Worm (Caenorhabditis elegans) whole organism, young adult: ENCODE data around the gene Y39G8B.13.
A peak's percentile ranks its signal among the peaks of the same experiment; 100 is the strongest.

Source experiments
- B0336.3 ChIP-seq: fragments of 200-800 bp; sonication (Bioruptor generic); IDR thresholded peaks from 2 replicates; pipeline ENCODE4 v1.3.6; 2022; ENCODE audit warnings: missing genetic modification characterization, missing compliant biosample characterization
- C06A6.2 ChIP-seq: fragments of 200-800 bp; sonication (Bioruptor generic); conservative IDR thresholded peaks from 2 replicates; pipeline ENCODE4 v1.3.6; 2022; ENCODE audit warnings: missing genetic modification characterization, missing compliant biosample characterization
- D2030.7 ChIP-seq: fragments of 200-800 bp; sonication (Bioruptor generic); IDR thresholded peaks from 2 replicates; pipeline ENCODE4 v1.3.6; 2022; ENCODE audit warnings: missing genetic modification reagents, missing genetic modification characterization, missing compliant biosample characterization
- F10E7.11 ChIP-seq: sonication (generic microtip); optimal IDR thresholded peaks from 2 replicates; lab custom pipeline; 2017; ENCODE audit warnings: mild to moderate bottlenecking, missing genetic modification characterization, moderate library complexity, missing compliant biosample characterization
- F39B2.1 ChIP-seq: fragments of 200-800 bp; sonication (Bioruptor generic); IDR thresholded peaks from 2 replicates; pipeline ENCODE4 v1.3.6; 2022; ENCODE audit warnings: missing genetic modification reagents, missing genetic modification characterization, missing compliant biosample characterization
- F57A8.1 ChIP-seq: fragments of 200-800 bp; sonication (Bioruptor generic); optimal IDR thresholded peaks from 2 replicates; lab custom pipeline; 2018; ENCODE audit warnings: mild to moderate bottlenecking, missing genetic modification characterization, moderate library complexity, missing compliant biosample characterization
- Y53G8AR.9 ChIP-seq: fragments of 200-800 bp; sonication (Bioruptor generic); conservative IDR thresholded peaks from 2 replicates; pipeline ENCODE4 v1.3.6; 2022; ENCODE audit warnings: missing genetic modification reagents, missing genetic modification characterization, missing compliant biosample characterization
- Y56A3A.18 ChIP-seq: fragments of 200-800 bp; sonication (Bioruptor generic); IDR thresholded peaks from 2 replicates; pipeline ENCODE4 v1.3.6; 2022; ENCODE audit warnings: missing genetic modification reagents, missing genetic modification characterization, missing compliant biosample characterization
- Y95B8A.8 ChIP-seq: fragments of 200-800 bp; sonication (Bioruptor generic); IDR thresholded peaks from 2 replicates; pipeline ENCODE4 v1.3.6; 2022; ENCODE audit warnings: missing genetic modification reagents, missing genetic modification characterization, missing compliant biosample characterization
- ama-1 ChIP-seq, 3 experiments: fragments of 150-350 bp in 1 of 3; sonication (generic microtip) in 2 of 3; optimal IDR thresholded peaks; 2 replicates each; lab custom pipeline; 2014 to 2018; ENCODE audit warnings: missing biosample characterization in 2 of 3, missing genetic modification characterization in 2 of 3, missing genetic modification reagents in 2 of 3
- aptf-3 ChIP-seq: fragments of 200-800 bp; sonication (Bioruptor generic); IDR thresholded peaks from 2 replicates; pipeline ENCODE4 v1.3.6; 2022; ENCODE audit warnings: missing genetic modification characterization, missing compliant biosample characterization
- athp-1 ChIP-seq: sonication (generic microtip); optimal IDR thresholded peaks from 2 replicates; lab custom pipeline; 2017; ENCODE audit warnings: mild to moderate bottlenecking, missing genetic modification characterization, missing compliant biosample characterization
- attf-5 ChIP-seq: fragments of 200-800 bp; sonication (Bioruptor generic); optimal IDR thresholded peaks from 2 replicates; lab custom pipeline; 2018; ENCODE audit warnings: mild to moderate bottlenecking, missing genetic modification characterization, missing compliant biosample characterization
- attf-6 ChIP-seq: fragments of 200-800 bp; sonication (Bioruptor generic); IDR thresholded peaks from 2 replicates; pipeline ENCODE4 v1.3.6; 2022; ENCODE audit warnings: missing genetic modification reagents, missing genetic modification characterization, missing compliant biosample characterization
- bed-2 ChIP-seq: fragments of 200-800 bp; sonication (Bioruptor generic); IDR thresholded peaks from 2 replicates; pipeline ENCODE4 v1.3.6; 2022; ENCODE audit warnings: missing genetic modification reagents, missing genetic modification characterization, missing compliant biosample characterization
- ceh-58 ChIP-seq: fragments of 200-800 bp; sonication (Bioruptor generic); IDR thresholded peaks from 2 replicates; pipeline ENCODE4 v1.3.6; 2022; ENCODE audit warnings: missing genetic modification characterization, missing compliant biosample characterization
- dox-1 ChIP-seq: fragments of 200-800 bp; sonication (Bioruptor generic); IDR thresholded peaks from 2 replicates; pipeline ENCODE4 v1.3.6; 2022; ENCODE audit warnings: missing genetic modification reagents, missing genetic modification characterization, missing compliant biosample characterization
- dpff-1 ChIP-seq: sonication (generic microtip); optimal IDR thresholded peaks from 2 replicates; lab custom pipeline; 2017; ENCODE audit warnings: mild to moderate bottlenecking, missing genetic modification characterization, missing compliant biosample characterization
- egl-44 ChIP-seq: fragments of 200-800 bp; sonication (Bioruptor generic); IDR thresholded peaks from 2 replicates; pipeline ENCODE4 v1.3.6; 2022; ENCODE audit warnings: missing genetic modification reagents, missing genetic modification characterization, missing compliant biosample characterization
- egrh-3 ChIP-seq: fragments of 200-800 bp; sonication (Bioruptor generic); IDR thresholded peaks from 2 replicates; pipeline ENCODE4 v1.3.6; 2022; ENCODE audit warnings: missing genetic modification reagents, missing genetic modification characterization, missing compliant biosample characterization
- ekl-4 ChIP-seq: fragments of 200-800 bp; sonication (Bioruptor generic); IDR thresholded peaks from 2 replicates; pipeline ENCODE4 v1.3.6; 2022; ENCODE audit warnings: missing genetic modification reagents, missing genetic modification characterization, missing compliant biosample characterization
- hlh-12 ChIP-seq: sonication (generic microtip); optimal IDR thresholded peaks from 2 replicates; lab custom pipeline; 2016; ENCODE audit warnings: missing genetic modification characterization, missing compliant biosample characterization
- hmg-20 ChIP-seq: fragments of 200-800 bp; sonication (Bioruptor generic); IDR thresholded peaks from 2 replicates; pipeline ENCODE4 v1.3.6; 2022; ENCODE audit warnings: missing genetic modification reagents, missing genetic modification characterization, missing compliant biosample characterization
- lin-54 ChIP-seq: fragments of 200-800 bp; sonication (Bioruptor generic); optimal IDR thresholded peaks from 2 replicates; lab custom pipeline; 2018; ENCODE audit warnings: mild to moderate bottlenecking, missing genetic modification characterization, missing compliant biosample characterization
- lir-1 ChIP-seq: fragments of 200-800 bp; sonication (Bioruptor generic); conservative IDR thresholded peaks from 2 replicates; pipeline ENCODE4 v1.3.6; 2022; ENCODE audit warnings: missing genetic modification reagents, missing genetic modification characterization, missing compliant biosample characterization
- madf-6 ChIP-seq: fragments of 200-800 bp; sonication (Bioruptor generic); IDR thresholded peaks from 2 replicates; pipeline ENCODE4 v1.3.6; 2022; ENCODE audit warnings: missing genetic modification reagents, missing genetic modification characterization, missing compliant biosample characterization
- mxl-1 ChIP-seq: sonication (generic microtip); optimal IDR thresholded peaks from 2 replicates; lab custom pipeline; 2016; ENCODE audit warnings: missing genetic modification characterization, missing compliant biosample characterization
- nhr-80 ChIP-seq: sonication (generic microtip); optimal IDR thresholded peaks from 2 replicates; lab custom pipeline; 2016; ENCODE audit warnings: missing genetic modification characterization, missing compliant biosample characterization
- pbrm-1 ChIP-seq: fragments of 200-800 bp; sonication (Bioruptor generic); IDR thresholded peaks from 2 replicates; pipeline ENCODE4 v1.3.6; 2022; ENCODE audit warnings: missing genetic modification reagents, missing genetic modification characterization, missing compliant biosample characterization
- repo-1 ChIP-seq: sonication (generic microtip); optimal IDR thresholded peaks from 2 replicates; lab custom pipeline; 2017; ENCODE audit warnings: mild to moderate bottlenecking, missing genetic modification characterization, missing compliant biosample characterization
- rpc-1 ChIP-seq, 2 experiments: fragments of 150-350 bp in 1 of 2; sonication (generic microtip) in 1 of 2; optimal IDR thresholded peaks; 2 replicates each; lab custom pipeline; 2014 to 2018; ENCODE audit warnings: missing biosample characterization in 1 of 2, missing genetic modification characterization in 1 of 2, missing genetic modification reagents in 1 of 2, missing genotype in 1 of 2
- snpc-3.4 ChIP-seq: sonication (generic microtip); optimal IDR thresholded peaks from 2 replicates; lab custom pipeline; 2017; ENCODE audit warnings: missing genetic modification characterization, mild to moderate bottlenecking, missing compliant biosample characterization, antibody characterized with exemption, moderate library complexity, missing genotype, missing genetic modification reagents
- unc-62 ChIP-seq: fragments of 150-350 bp; optimal IDR thresholded peaks from 2 replicates; lab custom pipeline; 2014; ENCODE audit warnings: missing biosample characterization, missing genetic modification reagents, missing genetic modification characterization
- xnd-1 ChIP-seq: sonication (generic microtip); optimal IDR thresholded peaks from 2 replicates; lab custom pipeline; 2016; ENCODE audit warnings: missing genotype, missing genetic modification reagents, missing genetic modification characterization, missing compliant biosample characterization
- zfh-2 ChIP-seq: fragments of 200-800 bp; sonication (Bioruptor generic); conservative IDR thresholded peaks from 2 replicates; pipeline ENCODE4 v1.3.6; 2022; ENCODE audit warnings: missing genetic modification reagents, missing genetic modification characterization, missing compliant biosample characterization
- zim-3 ChIP-seq: sonication (generic microtip); optimal IDR thresholded peaks from 2 replicates; lab custom pipeline; 2017; ENCODE audit warnings: mild to moderate bottlenecking, missing genetic modification characterization, moderate library complexity, missing compliant biosample characterization
- ztf-18 ChIP-seq: sonication (generic microtip); optimal IDR thresholded peaks from 2 replicates; lab custom pipeline; 2016; ENCODE audit warnings: missing genotype, mild to moderate bottlenecking, missing genetic modification characterization, missing compliant biosample characterization
- ztf-26 ChIP-seq: sonication (generic microtip); optimal IDR thresholded peaks from 2 replicates; lab custom pipeline; 2017; ENCODE audit warnings: missing genetic modification characterization, missing compliant biosample characterization
- ztf-6 ChIP-seq: fragments of 200-800 bp; sonication (Bioruptor generic); IDR thresholded peaks from 2 replicates; pipeline ENCODE4 v1.3.6; 2022; ENCODE audit warnings: missing genetic modification reagents, missing genetic modification characterization, missing compliant biosample characterization

The Y39G8B.13 gene

ce11 chrII:13984551-13984950 is 1.7 kb upstream of the Y39G8B.13 start, which contains the start of gene sre-47:
sre-47 (minus strand) TSS chrII:13984651.
- TF ChIP-seq lin-54 (GFP tag; lab: Kevin White, UChicago): no peak

ce11 chrII:13982247-13982646 is 600 bp downstream of the Y39G8B.13 start:
- peak; percentile 72; the same call in 1 of the 2 replicates for TF ChIP-seq zfh-2
- TF ChIP-seq lir-1 (GFP tag; lab: Robert Waterston, UW): no peak
- peak; percentile 79 for TF ChIP-seq egrh-3
- TF ChIP-seq, all 124 proteins: peak for 2

- TF ChIP-seq hlh-12 (tag; lab: Kevin White, UChicago) (no peak), egrh-3 (no peak), mxl-1 (tag; lab: Kevin White, UChicago) (no peak), Y53G8AR.9 (no peak), hmg-20 (no peak), F10E7.11 (tag; lab: Kevin White, UChicago) (no peak), C06A6.2 (GFP tag; lab: Robert Waterston, UW) (no peak), bed-2 (GFP tag; lab: Robert Waterston, UW) (no peak), F57A8.1 (GFP tag; lab: Kevin White, UChicago) (no peak), ceh-58 (no peak), Y56A3A.18 (no peak), ama-1 (optimal IDR thresholded peaks at IDR 0.05; lab: Kevin White, UChicago) (no peak), ama-1 (GFP tag; optimal IDR thresholded peaks at IDR 0.05; lab: Kevin White, UChicago) (no peak), xnd-1 (tag; lab: Kevin White, UChicago) (no peak), dox-1 (GFP tag; lab: Robert Waterston, UW) (no peak), ekl-4 (GFP tag; lab: Robert Waterston, UW) (no peak), B0336.3 (GFP tag; lab: Robert Waterston, UW) (no peak), ztf-6 (GFP tag; lab: Robert Waterston, UW) (no peak)
- TF ChIP-seq, all 124 proteins: peak for 0
These were observed 1.0 kb downstream of the Y39G8B.13 start for ce11 chrII:13981819-13982218.

ce11 chrII:13981097-13981496 is 1.8 kb downstream of the Y39G8B.13 start, which contains the start of gene Y39G8B.9:
Y39G8B.9 (plus strand) TSS chrII:13981365.
- no peak for TF ChIP-seq Y95B8A.8 (GFP tag; lab: Robert Waterston, UW)
- TF ChIP-seq dox-1 (GFP tag; lab: Robert Waterston, UW): no peak
- no peak for TF ChIP-seq C06A6.2 (GFP tag; lab: Robert Waterston, UW)
- TF ChIP-seq nhr-80 (tag; lab: Kevin White, UChicago): peak; percentile 25
- no peak for TF ChIP-seq F39B2.1
- no peak for TF ChIP-seq repo-1 (tag; lab: Kevin White, UChicago)
- no peak for TF ChIP-seq zim-3
- no peak for TF ChIP-seq D2030.7 (GFP tag; lab: Robert Waterston, UW)
- TF ChIP-seq snpc-3.4 (tag; lab: Kevin White, UChicago): no peak

ce11 chrII:13979833-13980513 is 2.9 kb downstream of the Y39G8B.13 start, which contains the start of gene sre-48:
sre-48 (minus strand) TSS chrII:13979883.
- TF ChIP-seq attf-6 (no peak), xnd-1 (tag; lab: Kevin White, UChicago) (no peak), ztf-26 (tag; lab: Kevin White, UChicago) (no peak), pbrm-1 (GFP tag; lab: Robert Waterston, UW) (no peak), lin-54 (GFP tag; lab: Kevin White, UChicago) (no peak), aptf-3 (no peak), snpc-3.4 (tag; lab: Kevin White, UChicago) (no peak), dpff-1 (no peak), athp-1 (no peak), Y53G8AR.9 (no peak), egl-44 (GFP tag; lab: Robert Waterston, UW) (no peak), ztf-18 (tag; lab: Kevin White, UChicago) (no peak), attf-5 (GFP tag; lab: Kevin White, UChicago) (no peak), madf-6 (GFP tag; lab: Robert Waterston, UW) (no peak), rpc-1 (optimal IDR thresholded peaks at IDR 0.05; lab: Kevin White, UChicago) (no peak), rpc-1 (tag; optimal IDR thresholded peaks at IDR 0.05; lab: Kevin White, UChicago) (no peak), unc-62 (GFP tag; lab: Kevin White, UChicago) (no peak)
